Worm (Caenorhabditis elegans) whole organism, L3 larva: ENCODE data around the gene F58B3.4.

ENCODE experiments used
- egl-27 ChIP-seq: sonication (generic microtip); optimal IDR thresholded peaks from 4 replicates; lab custom pipeline; 2017; ENCODE audit warnings: missing biosample characterization, missing genetic modification reagents, missing genetic modification characterization
- elt-1 ChIP-seq: fragments of 150-350 bp; optimal IDR thresholded peaks from 2 replicates; lab custom pipeline; 2014; ENCODE audit warnings: missing biosample characterization, missing genetic modification characterization
- elt-3 ChIP-seq, 3 experiments: fragments of 150-350 bp in 1 of 3; sonication (generic microtip) in 2 of 3; optimal IDR thresholded peaks; 2 replicates in 2 of 3; 4 replicates in 1 of 3; lab custom pipeline; 2014 to 2017; ENCODE audit warnings: missing biosample characterization in 3 of 3, missing genetic modification characterization in 3 of 3
- fkh-2 ChIP-seq: fragments of 150-350 bp; optimal IDR thresholded peaks from 2 replicates; lab custom pipeline; 2014; ENCODE audit warnings: missing biosample characterization, missing genetic modification reagents, missing genetic modification characterization
- jun-1 ChIP-seq: fragments of 150-350 bp; optimal IDR thresholded peaks from 2 replicates; lab custom pipeline; 2014; ENCODE audit warnings: missing biosample characterization, missing genetic modification reagents, missing genetic modification characterization
- nhr-11 ChIP-seq: fragments of 150-350 bp; optimal IDR thresholded peaks from 2 replicates; lab custom pipeline; 2014; ENCODE audit warnings: missing biosample characterization, missing genetic modification characterization
- nhr-12 ChIP-seq: fragments of 150-350 bp; optimal IDR thresholded peaks from 2 replicates; lab custom pipeline; 2014; ENCODE audit warnings: missing biosample characterization, missing genetic modification characterization
- nhr-25 ChIP-seq: sonication (generic microtip); optimal IDR thresholded peaks from 2 replicates; lab custom pipeline; 2017; ENCODE audit warnings: missing biosample characterization, missing genetic modification characterization
- pha-4 ChIP-seq: fragments of 150-350 bp; optimal IDR thresholded peaks from 2 replicates; lab custom pipeline; 2014; ENCODE audit warnings: missing biosample characterization, missing genetic modification reagents, missing genetic modification characterization
- skn-1 ChIP-seq: fragments of 150-350 bp; optimal IDR thresholded peaks from 2 replicates; lab custom pipeline; 2014; ENCODE audit warnings: missing biosample characterization, missing genetic modification characterization
- tbx-2 ChIP-seq: sonication (generic microtip); optimal IDR thresholded peaks from 2 replicates; lab custom pipeline; 2016; ENCODE audit warnings: mild to moderate bottlenecking, missing genetic modification characterization, missing compliant biosample characterization
- unc-62 ChIP-seq: fragments of 150-350 bp; sonication (generic microtip); optimal IDR thresholded peaks from 4 replicates; lab custom pipeline; 2014; ENCODE audit warnings: missing biosample characterization, missing genetic modification reagents, missing genetic modification characterization

ce11 chrIV:11601721-11602405 is 29.8 kb downstream of the F58B3.4 start:
- TF ChIP-seq elt-1 (tag; lab: Kevin White, UChicago), result no peak
- no peak for TF ChIP-seq unc-62 (GFP tag; lab: Kevin White, UChicago)
- TF ChIP-seq nhr-25 (tag; lab: Kevin White, UChicago), result peak; percentile 35
- TF ChIP-seq nhr-11 (tag; lab: Kevin White, UChicago), result no peak
- TF ChIP-seq egl-27 (tag; lab: Kevin White, UChicago), result no peak
- TF ChIP-seq fkh-2 (tag; lab: Kevin White, UChicago), result no peak
- no peak for TF ChIP-seq tbx-2 (tag; lab: Kevin White, UChicago)
- peak; percentile 77 for TF ChIP-seq pha-4
- TF ChIP-seq elt-3 (tag; optimal IDR thresholded peaks at IDR 0.05; lab: Kevin White, UChicago), result no peak
- TF ChIP-seq nhr-12 (tag; lab: Kevin White, UChicago), result no peak
- TF ChIP-seq skn-1 (tag; lab: Kevin White, UChicago), result no peak
- TF ChIP-seq jun-1 (tag; lab: Kevin White, UChicago), result no peak
